Worm (Caenorhabditis elegans): Measurements from ENCODE around the gene srh-48.

- no peak for TF ChIP-seq F57C9.4 (tag; optimal IDR thresholded peaks at IDR 0.05)
- TF ChIP-seq ama-1 (optimal IDR thresholded peaks at IDR 0.05), result no peak
- no peak for TF ChIP-seq ama-1 (GFP tag; optimal IDR thresholded peaks at IDR 0.05)
- TF ChIP-seq nhr-80 (tag; optimal IDR thresholded peaks at IDR 0.05), result no peak
- no peak for TF ChIP-seq atf-7 (tag; optimal IDR thresholded peaks at IDR 0.05)
- TF ChIP-seq nfya-2 (GFP tag; IDR thresholded peaks at IDR 0.05), result no peak
Observed at ce11 chrII:9338859-9339258, 41.0 kb upstream of the srh-48 start, which contains the start of gene ttll-12.
